Worm (Caenorhabditis elegans) whole organism, L1 larva: ENCODE results near the gene F11D11.12.
"Not testable (repeated sequence)": the region's sequence is repeated elsewhere in the genome, so short reads cannot be mapped to it uniquely, and the experiment has no call there.

Experiments used
- C04F5.9 ChIP-seq: sonication (generic microtip); optimal IDR thresholded peaks from 2 replicates; lab custom pipeline; 2016; ENCODE audit warnings: missing genetic modification characterization, missing compliant biosample characterization
- C16A3.4 ChIP-seq: fragments of 150-350 bp; optimal IDR thresholded peaks from 2 replicates; lab custom pipeline; 2014; ENCODE audit warnings: missing biosample characterization, missing genetic modification characterization
- F16B12.6 ChIP-seq: fragments of 150-350 bp; optimal IDR thresholded peaks from 2 replicates; lab custom pipeline; 2014; ENCODE audit warnings: missing biosample characterization, missing genetic modification characterization
- alr-1 ChIP-seq: fragments of 200-800 bp; sonication (Bioruptor generic); optimal IDR thresholded peaks from 2 replicates; lab custom pipeline; 2018; ENCODE audit warnings: borderline replicate concordance, mild to moderate bottlenecking, missing genetic modification characterization, missing compliant biosample characterization
- ceh-63 ChIP-seq: fragments of 200-800 bp; sonication (Bioruptor generic); optimal IDR thresholded peaks from 2 replicates; lab custom pipeline; 2018; ENCODE audit warnings: mild to moderate bottlenecking, missing genetic modification characterization, missing compliant biosample characterization
- ceh-8 ChIP-seq: fragments of 200-800 bp; sonication (Bioruptor generic); optimal IDR thresholded peaks from 2 replicates; lab custom pipeline; 2018; ENCODE audit warnings: mild to moderate bottlenecking, missing genetic modification characterization, moderate library complexity, missing compliant biosample characterization
- dpl-1 ChIP-seq, 3 experiments: fragments of 150-350 bp in 2 of 3; sonication (generic microtip) in 1 of 3; optimal IDR thresholded peaks; 2 replicates each; lab custom pipeline; 2014 to 2017; ENCODE audit warnings: missing biosample characterization in 3 of 3, missing genetic modification characterization in 3 of 3, missing genetic modification reagents in 3 of 3
- efl-1 ChIP-seq, 4 experiments: fragments of 150-350 bp; optimal IDR thresholded peaks in 3 of 4; peaks in 1 of 4; 1 replicate in 1 of 4; 2 replicates in 3 of 4; lab custom pipeline; 2014; ENCODE audit warnings: missing biosample characterization in 2 of 4, missing genetic modification characterization in 2 of 4, missing genetic modification reagents in 2 of 4
- egl-13 ChIP-seq: sonication (generic microtip); optimal IDR thresholded peaks from 2 replicates; lab custom pipeline; 2016; ENCODE audit warnings: missing genotype, missing genetic modification reagents, missing genetic modification characterization, missing compliant biosample characterization
- egl-27 ChIP-seq, 2 experiments: fragments of 150-350 bp in 1 of 2; sonication (generic microtip); optimal IDR thresholded peaks; 3 replicates each; lab custom pipeline; 2017 to 2018; ENCODE audit warnings: missing biosample characterization in 2 of 2, missing genetic modification characterization in 2 of 2, missing genetic modification reagents in 2 of 2
- elt-2 ChIP-seq: sonication (generic microtip); optimal IDR thresholded peaks from 2 replicates; lab custom pipeline; 2016; ENCODE audit warnings: missing genetic modification characterization, mild to moderate bottlenecking, inconsistent platforms, missing compliant biosample characterization, missing genetic modification reagents
- fkh-10 ChIP-seq: sonication (generic microtip); optimal IDR thresholded peaks from 2 replicates; lab custom pipeline; 2017; ENCODE audit warnings: missing biosample characterization, missing genetic modification reagents, missing genetic modification characterization
- fkh-8 ChIP-seq: sonication (generic microtip); optimal IDR thresholded peaks from 2 replicates; lab custom pipeline; 2016; ENCODE audit warnings: mild to moderate bottlenecking, missing genetic modification characterization, missing compliant biosample characterization
- fos-1 ChIP-seq: fragments of 150-350 bp; optimal IDR thresholded peaks from 2 replicates; lab custom pipeline; 2014; ENCODE audit warnings: missing biosample characterization, missing genetic modification characterization
- hlh-17 ChIP-seq: fragments of 200-800 bp; sonication (Bioruptor generic); optimal IDR thresholded peaks from 2 replicates; lab custom pipeline; 2018; ENCODE audit warnings: missing genetic modification characterization, mild to moderate bottlenecking, missing compliant biosample characterization, moderate library complexity, borderline replicate concordance
- lin-14 ChIP-seq: fragments of 200-800 bp; sonication (Bioruptor generic); optimal IDR thresholded peaks from 2 replicates; lab custom pipeline; 2018; ENCODE audit warnings: mild to moderate bottlenecking, missing genetic modification characterization, moderate library complexity, missing compliant biosample characterization
- lin-15B ChIP-seq: fragments of 150-350 bp; sonication (generic microtip); optimal IDR thresholded peaks from 3 replicates; lab custom pipeline; 2014; ENCODE audit warnings: missing biosample characterization, missing genetic modification characterization
- lir-3 ChIP-seq: sonication (generic microtip); optimal IDR thresholded peaks from 2 replicates; lab custom pipeline; 2016; ENCODE audit warnings: mild to moderate bottlenecking, missing genetic modification characterization, moderate library complexity, missing compliant biosample characterization; ENCODE audit not compliant: poor library complexity
- mab-9 ChIP-seq: fragments of 200-800 bp; sonication (Bioruptor generic); IDR thresholded peaks from 2 replicates; pipeline ENCODE4 v1.3.6; 2022; ENCODE audit warnings: missing genetic modification reagents, missing genetic modification characterization, missing compliant biosample characterization
- mep-1 ChIP-seq: fragments of 150-350 bp; optimal IDR thresholded peaks from 2 replicates; lab custom pipeline; 2014; ENCODE audit warnings: missing biosample characterization, missing genetic modification characterization
- nhr-12 ChIP-seq: sonication (generic microtip); optimal IDR thresholded peaks from 2 replicates; lab custom pipeline; 2017; ENCODE audit warnings: missing biosample characterization, missing genetic modification characterization
- nhr-19 ChIP-seq: fragments of 200-800 bp; sonication (Bioruptor generic); conservative IDR thresholded peaks from 2 replicates; pipeline ENCODE4 v1.3.6; 2022; ENCODE audit warnings: missing genetic modification characterization, missing compliant biosample characterization
- nhr-28 ChIP-seq: fragments of 150-350 bp; optimal IDR thresholded peaks from 2 replicates; lab custom pipeline; 2014; ENCODE audit warnings: missing biosample characterization, missing genetic modification characterization
- nhr-47 ChIP-seq: sonication (generic microtip); optimal IDR thresholded peaks from 2 replicates; lab custom pipeline; 2016; ENCODE audit warnings: mild to moderate bottlenecking, missing genetic modification characterization, moderate library complexity, missing compliant biosample characterization
- nhr-85 ChIP-seq: sonication (generic microtip); peaks from one replicate; lab custom pipeline; 2016; ENCODE audit warnings: missing genetic modification characterization, inconsistent platforms, missing compliant biosample characterization
- nhr-90 ChIP-seq: sonication (generic microtip); optimal IDR thresholded peaks from 2 replicates; lab custom pipeline; 2016; ENCODE audit warnings: mild to moderate bottlenecking, missing genetic modification characterization, missing compliant biosample characterization; ENCODE audit not compliant: poor library complexity
- pax-3 ChIP-seq: fragments of 200-800 bp; sonication (Bioruptor generic); optimal IDR thresholded peaks from 2 replicates; lab custom pipeline; 2018; ENCODE audit warnings: mild to moderate bottlenecking, missing genetic modification characterization, moderate library complexity, missing compliant biosample characterization
- rnt-1 ChIP-seq: sonication (generic microtip); optimal IDR thresholded peaks from 2 replicates; lab custom pipeline; 2016; ENCODE audit warnings: mild to moderate bottlenecking, missing genetic modification characterization, moderate library complexity, missing compliant biosample characterization
- skn-1 ChIP-seq: fragments of 150-350 bp; optimal IDR thresholded peaks from 2 replicates; lab custom pipeline; 2014; ENCODE audit warnings: missing biosample characterization, missing genetic modification characterization
- snpc-4 ChIP-seq: fragments of 150-350 bp; optimal IDR thresholded peaks from 2 replicates; lab custom pipeline; 2014; ENCODE audit warnings: missing biosample characterization, missing genetic modification characterization
- sup-37 ChIP-seq: fragments of 200-800 bp; sonication (Bioruptor generic); optimal IDR thresholded peaks from 2 replicates; lab custom pipeline; 2018; ENCODE audit warnings: mild to moderate bottlenecking, missing genetic modification characterization, missing compliant biosample characterization
- swsn-7 ChIP-seq: sonication (generic microtip); optimal IDR thresholded peaks from 2 replicates; lab custom pipeline; 2016; ENCODE audit warnings: missing genetic modification characterization, missing compliant biosample characterization
- tbx-2 ChIP-seq: sonication (generic microtip); optimal IDR thresholded peaks from 2 replicates; lab custom pipeline; 2016; ENCODE audit warnings: missing genetic modification characterization, missing compliant biosample characterization
- tlp-1 ChIP-seq: fragments of 150-350 bp; optimal IDR thresholded peaks from 2 replicates; lab custom pipeline; 2014; ENCODE audit warnings: missing biosample characterization, missing genetic modification characterization
- unc-130 ChIP-seq: fragments of 150-350 bp; optimal IDR thresholded peaks from 2 replicates; lab custom pipeline; 2017; ENCODE audit warnings: missing biosample characterization, missing genetic modification characterization, inconsistent platforms
- unc-30 ChIP-seq: sonication (generic microtip); optimal IDR thresholded peaks from 2 replicates; lab custom pipeline; 2017; ENCODE audit warnings: missing biosample characterization, missing genetic modification characterization
- unc-62 ChIP-seq: fragments of 150-350 bp; optimal IDR thresholded peaks from 2 replicates; lab custom pipeline; 2014; ENCODE audit warnings: missing biosample characterization, missing genetic modification reagents, missing genetic modification characterization
- vab-15 ChIP-seq: sonication (generic microtip); optimal IDR thresholded peaks from 2 replicates; lab custom pipeline; 2017; ENCODE audit warnings: missing genotype, mild to moderate bottlenecking, missing genetic modification characterization, missing compliant biosample characterization
- zip-4 ChIP-seq: fragments of 200-800 bp; sonication (Bioruptor generic); optimal IDR thresholded peaks from 2 replicates; lab custom pipeline; 2018; ENCODE audit warnings: mild to moderate bottlenecking, missing genetic modification characterization, moderate library complexity, missing compliant biosample characterization
- ztf-11 ChIP-seq, 2 experiments: sonication (generic microtip); optimal IDR thresholded peaks; 2 replicates each; lab custom pipeline; 2016 to 2017; ENCODE audit warnings: missing genetic modification characterization in 2 of 2, missing biosample characterization in 1 of 2, missing compliant biosample characterization in 1 of 2
- ztf-4 ChIP-seq: fragments of 150-350 bp; optimal IDR thresholded peaks from 2 replicates; lab custom pipeline; 2014; ENCODE audit warnings: missing biosample characterization, missing genetic modification characterization

Gene F11D11.12

ce11 chrV:18761078-18761477, 10.6 kb upstream of the F11D11.12 start, which contains the start of gene F11D11.4:
F11D11.4 (plus strand) TSS chrV:18761378.
- TF ChIP-seq fkh-8 (tag; lab: Kevin White, UChicago) (no peak), mab-9 (no peak), ceh-63 (no peak), skn-1 (tag; lab: Kevin White, UChicago) (no peak), unc-30 (tag; lab: Kevin White, UChicago) (no peak), snpc-4 (tag; lab: Kevin White, UChicago) (no peak), dpl-1 (GFP tag; optimal IDR thresholded peaks at IDR 0.05; lab: Kevin White, UChicago) (no peak), nhr-12 (no peak), fos-1 (tag; lab: Kevin White, UChicago) (no peak), nhr-47 (tag; lab: Kevin White, UChicago) (no peak), zip-4 (GFP tag; lab: Kevin White, UChicago) (no peak), nhr-28 (no peak), mep-1 (tag; lab: Kevin White, UChicago) (no peak), C16A3.4 (tag; lab: Kevin White, UChicago) (no peak), unc-62 (GFP tag; lab: Kevin White, UChicago) (no peak)

DNA sequence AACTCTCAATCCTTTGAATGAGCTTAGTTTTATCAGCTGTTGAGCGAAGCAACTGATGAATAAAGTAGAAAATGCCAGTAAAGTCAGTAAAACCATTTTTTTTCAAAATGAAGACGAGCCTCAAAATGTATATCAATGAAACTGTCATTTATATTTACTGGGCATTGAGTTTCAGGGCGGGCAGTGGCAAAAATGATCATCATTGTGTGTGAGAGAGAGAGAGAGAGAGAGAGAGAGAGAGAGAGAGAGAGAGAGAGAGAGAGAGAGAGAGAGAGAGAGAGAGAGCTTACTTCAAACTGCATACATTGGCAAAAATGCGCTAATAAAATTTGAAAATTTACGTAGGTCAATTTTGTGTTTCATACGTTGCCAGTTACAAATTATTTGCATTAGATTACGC, 9.7 kb upstream of the F11D11.12 start, which contains the start of gene F11D11.3:
Gene F11D11.3, minus strand, starts transcription at position 101 of the 400 bp plus-strand sequence.
- TF ChIP-seq tlp-1 (tag; lab: Kevin White, UChicago): no peak
- no peak for TF ChIP-seq pax-3 (tag; lab: Kevin White, UChicago)
- no peak for TF ChIP-seq nhr-90 (tag; lab: Kevin White, UChicago)
- no peak for TF ChIP-seq egl-13
- TF ChIP-seq lir-3: no peak
- no peak for TF ChIP-seq rnt-1
- no peak for TF ChIP-seq hlh-17 (GFP tag; lab: Kevin White, UChicago)
- TF ChIP-seq efl-1 (optimal IDR thresholded peaks at IDR 0.05; lab: Kevin White, UChicago): no peak
- TF ChIP-seq efl-1 (GFP tag; optimal IDR thresholded peaks at IDR 0.05 in 1 of 2; lab: Kevin White, UChicago): no peak
- TF ChIP-seq tbx-2 (tag; lab: Kevin White, UChicago): no peak
- TF ChIP-seq fkh-10 (GFP tag; lab: Kevin White, UChicago): no peak
- TF ChIP-seq vab-15: no peak
- no peak for TF ChIP-seq unc-130
- TF ChIP-seq ztf-4 (tag; lab: Kevin White, UChicago): no peak
- no peak for TF ChIP-seq alr-1
- no peak for TF ChIP-seq swsn-7 (tag; lab: Kevin White, UChicago)
- TF ChIP-seq snpc-4 (tag; lab: Kevin White, UChicago): no peak
- no peak for TF ChIP-seq egl-27 (tag; optimal IDR thresholded peaks at IDR 0.05; lab: Kevin White, UChicago)
- TF ChIP-seq nhr-85 (tag; lab: Kevin White, UChicago): no peak
- TF ChIP-seq nhr-12: no peak
- TF ChIP-seq ztf-11 (tag; optimal IDR thresholded peaks at IDR 0.05; lab: Kevin White, UChicago): no peak
- TF ChIP-seq, all 84 proteins: peak for 0

DNA sequence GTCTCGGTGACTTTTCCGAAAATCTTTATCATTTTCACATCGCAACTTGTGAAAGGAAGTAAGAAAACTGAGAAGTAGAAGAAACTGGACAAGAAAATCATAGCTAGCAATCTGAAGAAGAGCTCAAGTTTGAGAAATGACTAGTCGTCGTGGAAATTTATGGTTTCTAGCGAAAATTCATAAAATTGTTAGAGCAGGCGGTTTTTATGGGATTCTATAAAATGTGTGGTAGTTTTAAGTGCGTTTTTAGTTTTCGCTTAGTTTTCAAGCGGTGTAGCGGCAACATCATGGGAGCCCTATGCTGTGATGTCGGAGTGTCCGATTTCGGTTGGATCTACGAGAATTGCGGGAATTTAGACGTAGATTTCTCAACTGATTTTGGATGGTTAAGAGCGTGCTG, 3.8 kb upstream of the F11D11.12 start, which contains the start of gene clec-254:
Gene clec-254, minus strand, starts transcription at position 101 of the 400 bp plus-strand sequence.
- not testable (repeated sequence) for TF ChIP-seq ceh-8; elt-2 (tag; lab: Kevin White, UChicago); nhr-19
- TF ChIP-seq, all 84 proteins: peak for 0; not testable (repeated sequence) for 84

DNA sequence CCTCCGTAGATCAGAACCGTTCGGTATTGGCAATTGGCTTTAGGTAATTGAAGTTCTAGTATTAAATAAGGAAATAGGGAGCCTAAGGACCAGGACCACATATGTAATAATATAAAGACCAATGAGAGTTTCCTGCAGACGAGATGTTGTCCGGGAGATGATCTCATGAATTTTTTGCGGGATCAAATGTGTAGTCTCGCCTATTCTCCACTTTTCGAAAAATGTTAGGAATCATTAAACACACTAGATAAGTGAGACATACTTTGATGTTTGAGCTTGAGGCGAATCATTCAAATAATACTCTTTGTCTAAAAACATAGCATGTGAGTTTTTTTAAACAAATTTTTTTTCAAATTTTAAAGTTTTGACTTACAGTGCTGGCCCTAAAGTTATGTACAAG, 2.6 kb upstream of the F11D11.12 start, which contains the start of gene F11D11.6:
Gene F11D11.6, minus strand, starts transcription at position 101 of the 400 bp plus-strand sequence.
- TF ChIP-seq lin-15B (tag; lab: Kevin White, UChicago): no peak
- no peak for TF ChIP-seq lin-14
- no peak for TF ChIP-seq nhr-85 (tag; lab: Kevin White, UChicago)
- no peak for TF ChIP-seq tbx-2 (tag; lab: Kevin White, UChicago)
- TF ChIP-seq C04F5.9: no peak
- no peak for TF ChIP-seq F16B12.6
- TF ChIP-seq sup-37 (GFP tag; lab: Kevin White, UChicago): no peak
- TF ChIP-seq nhr-28: no peak
- TF ChIP-seq hlh-17 (GFP tag; lab: Kevin White, UChicago): no peak
- no peak for TF ChIP-seq snpc-4 (tag; lab: Kevin White, UChicago)
